Worm (Caenorhabditis elegans) whole organism, L4 larva: ENCODE data around the gene nimk-1.

ENCODE experiments used
- D1046.2 ChIP-seq: fragments of 200-800 bp; sonication (Bioruptor generic); IDR thresholded peaks from 2 replicates; pipeline ENCODE4 v1.3.6; 2022; ENCODE audit warnings: missing genetic modification characterization, missing compliant biosample characterization
- F26F4.8 ChIP-seq: fragments of 200-800 bp; sonication (Bioruptor generic); conservative IDR thresholded peaks from 2 replicates; pipeline ENCODE4 v1.3.6; 2022; ENCODE audit warnings: missing genetic modification characterization, missing compliant biosample characterization
- R02D3.7 ChIP-seq: fragments of 150-350 bp; sonication (generic microtip); optimal IDR thresholded peaks from 3 replicates; lab custom pipeline; 2014; ENCODE audit warnings: missing biosample characterization, missing genetic modification characterization
- T26A8.4 ChIP-seq: fragments of 200-800 bp; sonication (Bioruptor generic); IDR thresholded peaks from 2 replicates; pipeline ENCODE4 v1.3.6; 2022; ENCODE audit warnings: missing genetic modification characterization, missing compliant biosample characterization
- Y105C5A.15 ChIP-seq: fragments of 200-800 bp; sonication (Bioruptor generic); IDR thresholded peaks from 2 replicates; pipeline ENCODE4 v1.3.6; 2022; ENCODE audit warnings: missing genetic modification characterization, missing compliant biosample characterization
- ZK546.5 ChIP-seq, 2 experiments: sonication (generic microtip); optimal IDR thresholded peaks; 2 replicates each; lab custom pipeline; 2017; ENCODE audit warnings: missing biosample characterization in 2 of 2, missing genetic modification characterization in 2 of 2
- aly-2 ChIP-seq: sonication (generic microtip); optimal IDR thresholded peaks from 2 replicates; lab custom pipeline; 2018; ENCODE audit warnings: missing biosample characterization, missing genetic modification characterization
- ceh-62 ChIP-seq: sonication (generic microtip); optimal IDR thresholded peaks from 2 replicates; lab custom pipeline; 2017; ENCODE audit warnings: missing biosample characterization, missing genetic modification characterization
- ces-1 ChIP-seq: fragments of 150-350 bp; sonication (generic microtip); optimal IDR thresholded peaks from 4 replicates; lab custom pipeline; 2014; ENCODE audit warnings: missing biosample characterization, missing genetic modification reagents, missing genetic modification characterization
- daf-16 ChIP-seq, 3 experiments: sonication (generic microtip); optimal IDR thresholded peaks; 2 replicates each; lab custom pipeline; 2016 to 2017; ENCODE audit warnings: missing genetic modification characterization in 3 of 3, missing genetic modification reagents in 3 of 3, mild to moderate bottlenecking in 2 of 3, missing compliant biosample characterization in 2 of 3, missing biosample characterization in 1 of 3, moderate library complexity in 1 of 3
- daf-19 ChIP-seq: fragments of 200-800 bp; sonication (Bioruptor generic); conservative IDR thresholded peaks from 2 replicates; pipeline ENCODE4 v1.3.6; 2022; ENCODE audit warnings: missing genetic modification characterization, missing compliant biosample characterization
- daf-8 ChIP-seq: fragments of 200-800 bp; sonication (Bioruptor generic); IDR thresholded peaks from 2 replicates; pipeline ENCODE4 v1.3.6; 2022; ENCODE audit warnings: missing genetic modification characterization, missing compliant biosample characterization
- dmd-9 ChIP-seq: fragments of 200-800 bp; sonication (Bioruptor generic); IDR thresholded peaks from 2 replicates; pipeline ENCODE4 v1.3.6; 2022; ENCODE audit warnings: missing genetic modification reagents, missing genetic modification characterization, missing compliant biosample characterization
- dpl-1 ChIP-seq: fragments of 150-350 bp; optimal IDR thresholded peaks from 2 replicates; lab custom pipeline; 2014; ENCODE audit warnings: missing biosample characterization, missing genetic modification reagents, missing genetic modification characterization
- duxl-1 ChIP-seq: sonication (generic microtip); optimal IDR thresholded peaks from 2 replicates; lab custom pipeline; 2016; ENCODE audit warnings: mild to moderate bottlenecking, missing genetic modification characterization, moderate library complexity, missing compliant biosample characterization; ENCODE audit not compliant: poor library complexity
- egl-43 ChIP-seq: fragments of 200-800 bp; sonication (Bioruptor generic); IDR thresholded peaks from 2 replicates; pipeline ENCODE4 v1.3.6; 2022; ENCODE audit warnings: missing genetic modification reagents, missing genetic modification characterization, missing compliant biosample characterization
- fkh-10 ChIP-seq: fragments of 150-350 bp; optimal IDR thresholded peaks from 2 replicates; lab custom pipeline; 2014; ENCODE audit warnings: missing biosample characterization, missing genetic modification reagents, missing genetic modification characterization
- hif-1 ChIP-seq, 2 experiments: sonication (generic microtip); optimal IDR thresholded peaks; 2 replicates each; lab custom pipeline; 2016 to 2017; ENCODE audit warnings: missing compliant biosample characterization in 2 of 2, missing genetic modification characterization in 2 of 2, missing genetic modification reagents in 2 of 2, missing genotype in 2 of 2, mild to moderate bottlenecking in 1 of 2
- jun-1 ChIP-seq: fragments of 150-350 bp; optimal IDR thresholded peaks from 2 replicates; lab custom pipeline; 2014; ENCODE audit warnings: missing biosample characterization, missing genetic modification reagents, missing genetic modification characterization
- lim-7 ChIP-seq: fragments of 200-800 bp; sonication (Bioruptor generic); IDR thresholded peaks from 2 replicates; pipeline ENCODE4 v1.3.6; 2022; ENCODE audit warnings: missing genetic modification characterization, missing compliant biosample characterization
- lin-13 ChIP-seq: fragments of 150-350 bp; optimal IDR thresholded peaks from 2 replicates; lab custom pipeline; 2014; ENCODE audit warnings: missing biosample characterization, missing genetic modification reagents, missing genetic modification characterization
- lin-29 ChIP-seq: fragments of 200-800 bp; sonication (Bioruptor generic); IDR thresholded peaks from 2 replicates; pipeline ENCODE4 v1.3.6; 2022; ENCODE audit warnings: missing genetic modification reagents, missing genetic modification characterization, missing compliant biosample characterization
- lin-38 ChIP-seq: fragments of 200-800 bp; sonication (Bioruptor generic); IDR thresholded peaks from 2 replicates; pipeline ENCODE4 v1.3.6; 2022; ENCODE audit warnings: missing genetic modification reagents, missing genetic modification characterization, missing compliant biosample characterization
- lin-39 ChIP-seq: fragments of 150-350 bp; optimal IDR thresholded peaks from 2 replicates; lab custom pipeline; 2014; ENCODE audit warnings: missing biosample characterization, missing genetic modification reagents, missing genetic modification characterization
- madf-5 ChIP-seq, 2 experiments: fragments of 200-800 bp; sonication (Bioruptor generic); IDR thresholded peaks; 2 replicates each; pipeline ENCODE4 v1.3.6; 2022; ENCODE audit warnings: missing compliant biosample characterization in 2 of 2, missing genetic modification characterization in 2 of 2
- mxl-2 ChIP-seq: fragments of 200-800 bp; sonication (Bioruptor generic); conservative IDR thresholded peaks from 2 replicates; pipeline ENCODE4 v1.3.6; 2022; ENCODE audit warnings: missing genetic modification reagents, missing genetic modification characterization, missing compliant biosample characterization
- mxl-3 ChIP-seq: fragments of 200-800 bp; sonication (Bioruptor generic); optimal IDR thresholded peaks from 2 replicates; lab custom pipeline; 2018; ENCODE audit warnings: mild to moderate bottlenecking, missing genetic modification characterization, missing compliant biosample characterization
- nhr-11 ChIP-seq: fragments of 150-350 bp; optimal IDR thresholded peaks from 2 replicates; lab custom pipeline; 2014; ENCODE audit warnings: missing biosample characterization, missing genetic modification characterization
- nhr-237 ChIP-seq: sonication (generic microtip); optimal IDR thresholded peaks from 2 replicates; lab custom pipeline; 2017; ENCODE audit warnings: missing biosample characterization, missing genetic modification characterization
- nhr-25 ChIP-seq: sonication (generic microtip); optimal IDR thresholded peaks from 2 replicates; lab custom pipeline; 2017; ENCODE audit warnings: missing genetic modification characterization, mild to moderate bottlenecking, missing compliant biosample characterization, antibody characterized with exemption, moderate library complexity, borderline replicate concordance; ENCODE audit not compliant: insufficient read depth
- nhr-28 ChIP-seq: fragments of 150-350 bp; optimal IDR thresholded peaks from 2 replicates; lab custom pipeline; 2014; ENCODE audit warnings: missing biosample characterization, missing genetic modification characterization
- nhr-41 ChIP-seq: fragments of 200-800 bp; sonication (Bioruptor generic); IDR thresholded peaks from 2 replicates; pipeline ENCODE4 v1.3.6; 2022; ENCODE audit warnings: missing genetic modification reagents, missing genetic modification characterization, missing compliant biosample characterization
- nhr-48 ChIP-seq: sonication (generic microtip); optimal IDR thresholded peaks from 2 replicates; lab custom pipeline; 2016; ENCODE audit warnings: mild to moderate bottlenecking, missing genetic modification characterization, missing compliant biosample characterization
- nhr-6 ChIP-seq: fragments of 150-350 bp; optimal IDR thresholded peaks from 2 replicates; lab custom pipeline; 2014; ENCODE audit warnings: missing biosample characterization, missing genetic modification characterization
- nhr-77 ChIP-seq: fragments of 150-350 bp; optimal IDR thresholded peaks from 2 replicates; lab custom pipeline; 2014; ENCODE audit warnings: missing biosample characterization, missing genetic modification characterization
- pha-4 ChIP-seq, 2 experiments: fragments of 150-350 bp in 1 of 2; fragments of 200-800 bp in 1 of 2; sonication (Bioruptor generic) in 1 of 2; IDR thresholded peaks in 1 of 2; optimal IDR thresholded peaks in 1 of 2; 2 replicates each; pipeline versions ENCODE4 v1.3.6 to Lab custom; 2014 to 2022; ENCODE audit warnings: missing genetic modification characterization in 2 of 2, missing genetic modification reagents in 2 of 2, missing biosample characterization in 1 of 2, missing compliant biosample characterization in 1 of 2
- pqm-1 ChIP-seq: sonication (generic microtip); optimal IDR thresholded peaks from 2 replicates; lab custom pipeline; 2017; ENCODE audit warnings: missing biosample characterization, missing genetic modification characterization
- rbr-2 ChIP-seq: sonication (generic microtip); optimal IDR thresholded peaks from 2 replicates; lab custom pipeline; 2016; ENCODE audit warnings: missing genotype, missing genetic modification characterization, missing compliant biosample characterization
- set-16 ChIP-seq: fragments of 200-800 bp; sonication (Bioruptor generic); IDR thresholded peaks from 2 replicates; pipeline ENCODE4 v1.3.6; 2022; ENCODE audit warnings: missing genetic modification reagents, missing genetic modification characterization, missing compliant biosample characterization
- skn-1 ChIP-seq: fragments of 150-350 bp; optimal IDR thresholded peaks from 2 replicates; lab custom pipeline; 2014; ENCODE audit warnings: missing biosample characterization, missing genetic modification characterization
- spr-3 ChIP-seq: fragments of 200-800 bp; sonication (Bioruptor generic); optimal IDR thresholded peaks from 2 replicates; lab custom pipeline; 2018; ENCODE audit warnings: mild to moderate bottlenecking, missing genetic modification characterization, missing compliant biosample characterization
- tag-97 ChIP-seq: fragments of 200-800 bp; sonication (Bioruptor generic); IDR thresholded peaks from 2 replicates; pipeline ENCODE4 v1.3.6; 2022; ENCODE audit warnings: missing genetic modification characterization, missing compliant biosample characterization
- tra-1 ChIP-seq: fragments of 200-800 bp; sonication (Bioruptor generic); IDR thresholded peaks from 2 replicates; pipeline ENCODE4 v1.3.6; 2022; ENCODE audit warnings: missing genetic modification reagents, missing genetic modification characterization, missing compliant biosample characterization
- unc-130 ChIP-seq: sonication (generic microtip); optimal IDR thresholded peaks from 2 replicates; lab custom pipeline; 2016; ENCODE audit warnings: missing genetic modification reagents, missing genetic modification characterization, missing compliant biosample characterization
- unc-39 ChIP-seq: sonication (generic microtip); optimal IDR thresholded peaks from 2 replicates; lab custom pipeline; 2017; ENCODE audit warnings: missing biosample characterization, missing genetic modification characterization
- unc-62 ChIP-seq, 3 experiments: fragments of 150-350 bp in 1 of 3; sonication (generic microtip); optimal IDR thresholded peaks in 2 of 3; peaks in 1 of 3; 1 replicate in 1 of 3; 2 replicates in 2 of 3; lab custom pipeline; 2014 to 2017; ENCODE audit warnings: missing biosample characterization in 3 of 3, missing genetic modification characterization in 3 of 3, missing genetic modification reagents in 3 of 3, missing genotype in 1 of 3
- zfp-2 ChIP-seq: sonication (generic microtip); optimal IDR thresholded peaks from 2 replicates; lab custom pipeline; 2016; ENCODE audit warnings: mild to moderate bottlenecking, missing genetic modification characterization, missing compliant biosample characterization
- zfp-3 ChIP-seq: fragments of 200-800 bp; sonication (Bioruptor generic); conservative IDR thresholded peaks from 2 replicates; pipeline ENCODE4 v1.3.6; 2022; ENCODE audit warnings: missing genetic modification reagents, missing genetic modification characterization, missing compliant biosample characterization
- zip-11 ChIP-seq: fragments of 200-800 bp; sonication (Bioruptor generic); IDR thresholded peaks from 2 replicates; pipeline ENCODE4 v1.3.6; 2022; ENCODE audit warnings: missing genetic modification characterization, missing compliant biosample characterization

The nimk-1 gene

ce11 chrII:12494556-12495131, 40.9 kb upstream of the nimk-1 start, which contains the start of gene col-85 (continued):
- TF ChIP-seq pha-4 (GFP tag; IDR thresholded peaks at IDR 0.05; lab: Robert Waterston, UW): peak; percentile 95
- TF ChIP-seq pha-4 (tag; optimal IDR thresholded peaks at IDR 0.05; lab: Kevin White, UChicago): no peak
- peak in 1 of 2 experiments; percentile 79 for TF ChIP-seq unc-62 (GFP tag; optimal IDR thresholded peaks at IDR 0.05 in 1 of 2; lab: Kevin White, UChicago)
- TF ChIP-seq unc-62 (tag; optimal IDR thresholded peaks at IDR 0.05; lab: Kevin White, UChicago): no peak
- peak; percentile 21 for TF ChIP-seq R02D3.7 (tag; lab: Kevin White, UChicago)
- TF ChIP-seq zfp-2 (tag; lab: Kevin White, UChicago): peak; percentile 48
- TF ChIP-seq zip-11: 0 out of 2 replicates have a peak, but pooled peaks have one; percentile 53
- TF ChIP-seq hif-1 (tag; optimal IDR thresholded peaks at IDR 0.05; lab: Kevin White, UChicago): peak; percentile 5 to 68
- peak; percentile 59 for TF ChIP-seq dpl-1 (GFP tag; lab: Kevin White, UChicago)
- TF ChIP-seq lin-39 (tag; lab: Kevin White, UChicago): no peak
- TF ChIP-seq tag-97 (GFP tag; lab: Robert Waterston, UW): no peak
- TF ChIP-seq nhr-77 (tag; lab: Kevin White, UChicago): peak; percentile 60
- peak; percentile 92 for TF ChIP-seq F26F4.8 (GFP tag; lab: Robert Waterston, UW)
- TF ChIP-seq fkh-10: peak; percentile 30
- no peak for TF ChIP-seq set-16 (GFP tag; lab: Robert Waterston, UW)
- peak; percentile 90 for TF ChIP-seq lin-38 (GFP tag; lab: Robert Waterston, UW)
- TF ChIP-seq ceh-62: no peak
- TF ChIP-seq pqm-1: no peak
- TF ChIP-seq nhr-41 (GFP tag; lab: Robert Waterston, UW): peak; percentile 94
- no peak for TF ChIP-seq skn-1 (tag; lab: Kevin White, UChicago)
- TF ChIP-seq mxl-3 (GFP tag; lab: Kevin White, UChicago): peak; percentile 42
- TF ChIP-seq dmd-9 (GFP tag; lab: Robert Waterston, UW): peak; percentile 87
- no peak for TF ChIP-seq ZK546.5 (tag; optimal IDR thresholded peaks at IDR 0.05; lab: Kevin White, UChicago)
- peak; percentile 94 for TF ChIP-seq tra-1 (GFP tag; lab: Robert Waterston, UW)
- peak; percentile 98 for TF ChIP-seq egl-43 (GFP tag; lab: Robert Waterston, UW)
- TF ChIP-seq nhr-28 (tag; lab: Kevin White, UChicago): peak; percentile 48
- TF ChIP-seq T26A8.4: peak; percentile 92
- peak; percentile 90; the same call in 1 of the 2 replicates for TF ChIP-seq Y105C5A.15 (GFP tag; lab: Robert Waterston, UW)
- TF ChIP-seq lin-13 (GFP tag; lab: Kevin White, UChicago): peak; percentile 74
- TF ChIP-seq jun-1 (tag; lab: Kevin White, UChicago): no peak
- TF ChIP-seq nhr-237 (tag; lab: Kevin White, UChicago): no peak
- TF ChIP-seq unc-130 (GFP tag; lab: Kevin White, UChicago): peak; percentile 63
- no peak for TF ChIP-seq ces-1 (GFP tag; lab: Kevin White, UChicago)
- TF ChIP-seq nhr-11 (tag; lab: Kevin White, UChicago): peak; percentile 56
- 0 out of 2 replicates have a peak, but pooled peaks have one; percentile 71 for TF ChIP-seq daf-8 (GFP tag; lab: Robert Waterston, UW)
- TF ChIP-seq daf-19 (GFP tag; lab: Robert Waterston, UW): no peak
- peak; percentile 89 to 90; a peak in 3 of 4 replicates for TF ChIP-seq madf-5 (GFP tag; IDR thresholded peaks at IDR 0.05; lab: Robert Waterston, UW)
- TF ChIP-seq lin-29 (GFP tag; lab: Robert Waterston, UW): peak; percentile 75
- TF ChIP-seq lim-7: peak; percentile 98
- TF ChIP-seq duxl-1 (tag; lab: Kevin White, UChicago): peak; percentile 82
- peak; percentile 87 for TF ChIP-seq rbr-2 (tag; lab: Kevin White, UChicago)
- no peak for TF ChIP-seq nhr-25 (tag; lab: Kevin White, UChicago)
- TF ChIP-seq unc-39 (tag; lab: Kevin White, UChicago): no peak
- peak; percentile 14 to 86 for TF ChIP-seq daf-16 (GFP tag; optimal IDR thresholded peaks at IDR 0.05; lab: Kevin White, UChicago)
- peak; percentile 57 for TF ChIP-seq daf-16 (tag; optimal IDR thresholded peaks at IDR 0.05; lab: Kevin White, UChicago)
- TF ChIP-seq nhr-48 (tag; lab: Kevin White, UChicago): peak; percentile 67
- TF ChIP-seq zfp-3: peak; percentile 73
- TF ChIP-seq nhr-6 (tag; lab: Kevin White, UChicago): peak; percentile 48
- peak; percentile 91 for TF ChIP-seq D1046.2 (GFP tag; lab: Robert Waterston, UW)
- peak; percentile 73 for TF ChIP-seq mxl-2 (GFP tag; lab: Robert Waterston, UW)
- no peak for TF ChIP-seq aly-2
- peak; percentile 81 for TF ChIP-seq spr-3 (GFP tag; lab: Kevin White, UChicago)
